Fruit fly (Drosophila melanogaster) whole organism, embryonic: ENCODE data around the gene ihog.
A peak's percentile ranks its signal among the peaks of the same experiment; 100 is the strongest.

Experiments used
- Atf3 ChIP-seq: fragments of 200-800 bp; sonication (Bioruptor generic); optimal IDR thresholded peaks from 3 replicates; lab custom pipeline; 2016; ENCODE audit warnings: missing biosample characterization, missing genetic modification characterization
- BEAF-32 ChIP-seq: fragments of 200-800 bp; sonication (Bioruptor generic); optimal IDR thresholded peaks from 3 replicates; lab custom pipeline; 2017; ENCODE audit warnings: missing biosample characterization, missing genetic modification characterization, mild to moderate bottlenecking, moderate library complexity, missing genetic modification reagents
- CG11456 ChIP-seq: fragments of 200-800 bp; sonication (Bioruptor generic); IDR thresholded peaks from 3 replicates; pipeline ENCODE4 v1.3.6; 2022; ENCODE audit warnings: missing biosample characterization, missing genetic modification characterization
- CG1233 ChIP-seq: fragments of 200-800 bp; sonication (Bioruptor generic); optimal IDR thresholded peaks from 4 replicates; lab custom pipeline; 2018; ENCODE audit warnings: missing biosample characterization, mild to moderate bottlenecking, missing genetic modification characterization
- CG12769 ChIP-seq: fragments of 200-800 bp; sonication (Bioruptor generic); optimal IDR thresholded peaks from 2 replicates; lab custom pipeline; 2019; ENCODE audit warnings: missing biosample characterization, mild to moderate bottlenecking, missing genetic modification characterization, moderate library complexity
- CG13123 ChIP-seq: fragments of 200-800 bp; sonication (Bioruptor generic); optimal IDR thresholded peaks from 2 replicates; lab custom pipeline; 2016; ENCODE audit warnings: missing biosample characterization, missing genetic modification characterization
- CG15011 ChIP-seq: fragments of 200-800 bp; sonication (Bioruptor generic); optimal IDR thresholded peaks from 3 replicates; lab custom pipeline; 2018; ENCODE audit warnings: missing biosample characterization, mild to moderate bottlenecking, missing genetic modification characterization
- CG15479 ChIP-seq: fragments of 200-800 bp; sonication (Bioruptor generic); optimal IDR thresholded peaks from 3 replicates; lab custom pipeline; 2019; ENCODE audit warnings: missing biosample characterization, mild to moderate bottlenecking, missing genetic modification characterization, moderate library complexity
- CG16863 ChIP-seq: fragments of 200-800 bp; sonication (Bioruptor generic); optimal IDR thresholded peaks from 3 replicates; lab custom pipeline; 2016; ENCODE audit warnings: missing biosample characterization, missing genetic modification characterization
- CG17359 ChIP-seq: fragments of 200-800 bp; sonication (Bioruptor generic); optimal IDR thresholded peaks from 3 replicates; lab custom pipeline; 2018; ENCODE audit warnings: missing biosample characterization, mild to moderate bottlenecking, missing genetic modification characterization, moderate library complexity
- CG17385 ChIP-seq: fragments of 200-800 bp; sonication (Bioruptor generic); optimal IDR thresholded peaks from 3 replicates; lab custom pipeline; 2018; ENCODE audit warnings: missing biosample characterization, mild to moderate bottlenecking, missing genetic modification characterization
- CG18262 ChIP-seq: fragments of 200-800 bp; optimal IDR thresholded peaks from 3 replicates; lab custom pipeline; 2019; ENCODE audit warnings: missing biosample characterization, mild to moderate bottlenecking, missing genetic modification characterization, moderate library complexity
- CG18599 ChIP-seq: fragments of 200-800 bp; sonication (Bioruptor generic); optimal IDR thresholded peaks from 3 replicates; lab custom pipeline; 2017; ENCODE audit warnings: missing biosample characterization, missing genetic modification characterization, mild to moderate bottlenecking, moderate library complexity, missing genetic modification reagents
- CG18764 ChIP-seq: fragments of 200-800 bp; sonication (Bioruptor generic); optimal IDR thresholded peaks from 3 replicates; lab custom pipeline; 2016; ENCODE audit warnings: missing biosample characterization, missing genetic modification characterization
- CG4360 ChIP-seq: fragments of 200-800 bp; sonication (Bioruptor generic); IDR thresholded peaks from 2 replicates; pipeline ENCODE4 v1.3.6; 2022; ENCODE audit warnings: missing biosample characterization, missing genetic modification characterization
- CG4404 ChIP-seq: fragments of 200-800 bp; sonication (Bioruptor generic); IDR thresholded peaks from 2 replicates; pipeline ENCODE4 v1.3.6; 2022; ENCODE audit warnings: missing biosample characterization, missing genetic modification characterization
- CG4707 ChIP-seq: fragments of 200-800 bp; sonication (Bioruptor generic); optimal IDR thresholded peaks from 2 replicates; lab custom pipeline; 2018; ENCODE audit warnings: missing biosample characterization, mild to moderate bottlenecking, missing genetic modification characterization, moderate library complexity
- CG6791 ChIP-seq: fragments of 200-800 bp; sonication (Bioruptor generic); IDR thresholded peaks from 3 replicates; pipeline ENCODE4 v1.3.6; 2022; ENCODE audit warnings: missing biosample characterization, missing genetic modification characterization; ENCODE audit not compliant: partially characterized antibody
- CG7357 ChIP-seq: fragments of 200-800 bp; sonication (Bioruptor generic); IDR thresholded peaks from 3 replicates; pipeline ENCODE4 v1.3.6; 2022; ENCODE audit warnings: missing biosample characterization, missing genetic modification characterization
- CG8388 ChIP-seq: fragments of 200-800 bp; sonication (Bioruptor generic); optimal IDR thresholded peaks from 2 replicates; lab custom pipeline; 2019; ENCODE audit warnings: missing biosample characterization, mild to moderate bottlenecking, missing genetic modification characterization, moderate library complexity
- CG8944 ChIP-seq: fragments of 200-800 bp; sonication (Bioruptor generic); optimal IDR thresholded peaks from 3 replicates; lab custom pipeline; 2016; ENCODE audit warnings: missing biosample characterization, missing genetic modification characterization
- D19A ChIP-seq: fragments of 200-800 bp; optimal IDR thresholded peaks from 3 replicates; lab custom pipeline; 2019; ENCODE audit warnings: missing biosample characterization, mild to moderate bottlenecking, missing genetic modification characterization, moderate library complexity
- Deaf1 ChIP-seq: fragments of 200-800 bp; optimal IDR thresholded peaks from 3 replicates; lab custom pipeline; 2019; ENCODE audit warnings: missing biosample characterization, mild to moderate bottlenecking, missing genetic modification characterization, moderate library complexity
- Gsc ChIP-seq: fragments of 200-800 bp; sonication (Bioruptor generic); IDR thresholded peaks from 2 replicates; pipeline ENCODE4 v1.3.6; 2022; ENCODE audit warnings: missing biosample characterization, missing genetic modification characterization
- HLHmδ ChIP-seq: fragments of 200-800 bp; sonication (Bioruptor generic); optimal IDR thresholded peaks from 2 replicates; lab custom pipeline; 2018; ENCODE audit warnings: missing biosample characterization, mild to moderate bottlenecking, missing genetic modification characterization, moderate library complexity
- HmgD ChIP-seq: fragments of 200-800 bp; sonication (Bioruptor generic); optimal IDR thresholded peaks from 3 replicates; lab custom pipeline; 2016; ENCODE audit warnings: missing biosample characterization, missing genetic modification characterization
- Hmr ChIP-seq: fragments of 200-800 bp; sonication (Bioruptor generic); optimal IDR thresholded peaks from 3 replicates; lab custom pipeline; 2017; ENCODE audit warnings: mild to moderate bottlenecking, missing biosample characterization, missing genetic modification reagents, missing genetic modification characterization
- Hr39 ChIP-seq: fragments of >200 bp; optimal IDR thresholded peaks from 2 replicates; lab custom pipeline; 2017
- Hr51 ChIP-seq, 2 experiments: fragments of 200-800 bp; sonication (Bioruptor generic); optimal IDR thresholded peaks; 2 replicates in 1 of 2; 3 replicates in 1 of 2; lab custom pipeline; 2016 to 2018; ENCODE audit warnings: missing biosample characterization in 2 of 2, missing genetic modification characterization in 2 of 2, mild to moderate bottlenecking in 1 of 2, moderate library complexity in 1 of 2
- Myb ChIP-seq: fragments of 200-800 bp; sonication (Bioruptor generic); optimal IDR thresholded peaks from 2 replicates; lab custom pipeline; 2016; ENCODE audit warnings: missing biosample characterization, missing genetic modification characterization
- Nf-YB ChIP-seq: fragments of 200-800 bp; sonication (Bioruptor generic); optimal IDR thresholded peaks from 3 replicates; lab custom pipeline; 2019; ENCODE audit warnings: missing biosample characterization, mild to moderate bottlenecking, missing genetic modification characterization, moderate library complexity
- Opbp ChIP-seq: fragments of 200-800 bp; sonication (Bioruptor generic); IDR thresholded peaks from 3 replicates; pipeline ENCODE4 v1.3.6; 2022; ENCODE audit warnings: missing biosample characterization, missing genetic modification characterization; ENCODE audit not compliant: partially characterized antibody
- Sox102F ChIP-seq: fragments of 200-800 bp; sonication (Bioruptor generic); optimal IDR thresholded peaks from 2 replicates; lab custom pipeline; 2018; ENCODE audit warnings: missing biosample characterization, mild to moderate bottlenecking, missing genetic modification characterization, moderate library complexity
- ato ChIP-seq: fragments of 200-800 bp; sonication (Bioruptor generic); IDR thresholded peaks from 2 replicates; pipeline ENCODE4 v1.3.6; 2022; ENCODE audit warnings: missing biosample characterization, missing genetic modification characterization; ENCODE audit not compliant: partially characterized antibody
- br ChIP-seq: fragments of >200 bp; optimal IDR thresholded peaks from 2 replicates; lab custom pipeline; 2017
- cas ChIP-seq: fragments of 200-800 bp; sonication (Bioruptor generic); IDR thresholded peaks from 2 replicates; pipeline ENCODE4 v1.3.6; 2022; ENCODE audit warnings: missing biosample characterization, missing genetic modification characterization
- cato ChIP-seq: fragments of 200-800 bp; sonication (Bioruptor generic); optimal IDR thresholded peaks from 2 replicates; lab custom pipeline; 2016; ENCODE audit warnings: missing biosample characterization, missing genetic modification characterization, borderline replicate concordance
- croc ChIP-seq: fragments of 200-800 bp; sonication (Bioruptor generic); conservative IDR thresholded peaks from 3 replicates; pipeline ENCODE4 v1.3.6; 2022; ENCODE audit warnings: missing biosample characterization, missing genetic modification characterization
- dimm ChIP-seq: fragments of 200-800 bp; sonication (Bioruptor generic); IDR thresholded peaks from 2 replicates; pipeline ENCODE4 v1.3.6; 2022; ENCODE audit warnings: missing biosample characterization, missing genetic modification characterization
- eyg ChIP-seq: fragments of 200-800 bp; sonication (Bioruptor generic); optimal IDR thresholded peaks from 3 replicates; lab custom pipeline; 2016; ENCODE audit warnings: missing biosample characterization, missing genetic modification characterization
- fru ChIP-seq: fragments of >200 bp; optimal IDR thresholded peaks from 2 replicates; lab custom pipeline; 2017
- ham ChIP-seq: fragments of 200-800 bp; sonication (Bioruptor generic); IDR thresholded peaks from 2 replicates; pipeline ENCODE4 v1.3.6; 2022; ENCODE audit warnings: missing biosample characterization, missing genetic modification characterization
- knrl ChIP-seq: fragments of 200-800 bp; sonication (Bioruptor generic); IDR thresholded peaks from 3 replicates; pipeline ENCODE4 v1.3.6; 2022; ENCODE audit warnings: missing biosample characterization, missing genetic modification characterization; ENCODE audit not compliant: partially characterized antibody
- lov ChIP-seq, 2 experiments: fragments of 200-800 bp in 1 of 2; fragments of >200 bp in 1 of 2; sonication (Bioruptor generic) in 1 of 2; IDR thresholded peaks in 1 of 2; optimal IDR thresholded peaks in 1 of 2; 2 replicates in 1 of 2; 3 replicates in 1 of 2; pipeline versions ENCODE4 v1.3.6 to Lab custom; 2017 to 2022; ENCODE audit warnings: missing biosample characterization in 1 of 2, missing genetic modification characterization in 1 of 2
- odd ChIP-seq: fragments of 200-800 bp; sonication (Bioruptor generic); optimal IDR thresholded peaks from 2 replicates; lab custom pipeline; 2017; ENCODE audit warnings: missing biosample characterization, mild to moderate bottlenecking, missing genetic modification characterization
- onecut ChIP-seq: fragments of 200-800 bp; sonication (Bioruptor generic); IDR thresholded peaks from 2 replicates; pipeline ENCODE4 v1.3.6; 2022; ENCODE audit warnings: missing biosample characterization, missing genetic modification characterization
- repo ChIP-seq: fragments of 200-800 bp; sonication (Bioruptor generic); optimal IDR thresholded peaks from 2 replicates; lab custom pipeline; 2016; ENCODE audit warnings: missing biosample characterization, missing genetic modification characterization
- sc ChIP-seq, 3 experiments: fragments of >200 bp in 2 of 3; fragments of 200-800 bp in 1 of 3; sonication (Bioruptor generic) in 1 of 3; optimal IDR thresholded peaks; 2 replicates in 2 of 3; 3 replicates in 1 of 3; lab custom pipeline; 2017; ENCODE audit warnings: mild to moderate bottlenecking in 1 of 3, missing biosample characterization in 1 of 3, missing genetic modification characterization in 1 of 3, missing genetic modification reagents in 1 of 3
- tin ChIP-seq: fragments of 200-800 bp; sonication (Bioruptor generic); optimal IDR thresholded peaks from 3 replicates; lab custom pipeline; 2016; ENCODE audit warnings: missing biosample characterization, missing genetic modification characterization
- trem ChIP-seq: fragments of 200-800 bp; optimal IDR thresholded peaks from 3 replicates; lab custom pipeline; 2019; ENCODE audit warnings: missing biosample characterization, mild to moderate bottlenecking, missing genetic modification characterization, moderate library complexity
- zfh1 ChIP-seq: fragments of 200-800 bp; sonication (Bioruptor generic); IDR thresholded peaks from 3 replicates; pipeline ENCODE4 v1.3.6; 2022; ENCODE audit warnings: missing biosample characterization, missing genetic modification characterization

Gene ihog

dm6 chr2L:6964022-6964434, 15.4 kb upstream of the ihog start, which contains the start of the genes sip2 and Coprox (continued):
- TF ChIP-seq croc (GFP tag; lab: Robert Waterston, UW): peak; percentile 44; the same call in 2 of the 3 replicates
- peak; percentile 35 for TF ChIP-seq BEAF-32
- TF ChIP-seq onecut (GFP tag; lab: Robert Waterston, UW): no peak
- TF ChIP-seq odd (GFP tag; lab: Kevin White, UChicago): no peak
- TF ChIP-seq CG18262 (tag; lab: Kevin White, UChicago): peak; percentile 82
- no peak for TF ChIP-seq Hr39 (lab: Kevin White, UChicago)
- peak; percentile 80 for TF ChIP-seq trem (tag; lab: Kevin White, UChicago)
- no peak for TF ChIP-seq Opbp (GFP tag; lab: Robert Waterston, UW)
- peak; percentile 70 for TF ChIP-seq Myb (GFP tag; lab: Kevin White, UChicago)
- TF ChIP-seq Atf3 (GFP tag; lab: Kevin White, UChicago): no peak
- TF ChIP-seq CG15011 (GFP tag; lab: Kevin White, UChicago): no peak
- TF ChIP-seq Sox102F (GFP tag; lab: Kevin White, UChicago): no peak
- TF ChIP-seq D19A (tag; lab: Kevin White, UChicago): peak; percentile 37
- no peak for TF ChIP-seq Hr51 (GFP tag; optimal IDR thresholded peaks at IDR 0.05; lab: Kevin White, UChicago)
- TF ChIP-seq CG13123 (GFP tag; lab: Kevin White, UChicago): peak; percentile 21
- TF ChIP-seq CG8944 (GFP tag; lab: Kevin White, UChicago): no peak
- no peak for TF ChIP-seq Hmr (GFP tag; lab: Kevin White, UChicago)
- TF ChIP-seq Deaf1: no peak
- TF ChIP-seq CG6791 (GFP tag; lab: Robert Waterston, UW): no peak
- peak; percentile 37 for TF ChIP-seq tin (GFP tag; lab: Kevin White, UChicago)
- TF ChIP-seq CG11456 (GFP tag; lab: Robert Waterston, UW): 0 out of 3 replicates have a peak, but pooled peaks have one; percentile 20
- no peak for TF ChIP-seq CG4707 (GFP tag; lab: Kevin White, UChicago)
- peak; percentile 19 for TF ChIP-seq CG18764
- TF ChIP-seq CG12769 (tag; lab: Kevin White, UChicago): no peak
- no peak for TF ChIP-seq HmgD (GFP tag; lab: Kevin White, UChicago)
- no peak for TF ChIP-seq CG4404 (GFP tag; lab: Robert Waterston, UW)
- TF ChIP-seq CG15479 (GFP tag; lab: Kevin White, UChicago): peak; percentile 1
- no peak for TF ChIP-seq CG16863 (GFP tag; lab: Kevin White, UChicago)
- no peak for TF ChIP-seq sc (optimal IDR thresholded peaks at IDR 0.05; lab: Kevin White, UChicago)
- no peak for TF ChIP-seq sc (GFP tag; optimal IDR thresholded peaks at IDR 0.05; lab: Kevin White, UChicago)
- no peak for TF ChIP-seq HLHmδ (GFP tag; lab: Kevin White, UChicago)
- TF ChIP-seq CG17359: peak; percentile 68
- TF ChIP-seq eyg: no peak
- no peak for TF ChIP-seq CG4360 (GFP tag; lab: Robert Waterston, UW)
- TF ChIP-seq knrl: no peak
- peak; percentile 62 for TF ChIP-seq CG17385 (GFP tag; lab: Kevin White, UChicago)
- peak; percentile 2 for TF ChIP-seq cato
- TF ChIP-seq zfh1 (GFP tag; lab: Robert Waterston, UW): no peak
- peak; percentile 75 for TF ChIP-seq CG18599 (GFP tag; lab: Kevin White, UChicago)
- peak; percentile 59 for TF ChIP-seq CG8388 (GFP tag; lab: Kevin White, UChicago)
- no peak for TF ChIP-seq br (lab: Kevin White, UChicago)
- no peak for TF ChIP-seq cas
- no peak for TF ChIP-seq CG7357
- TF ChIP-seq ham (GFP tag; lab: Robert Waterston, UW): no peak
- TF ChIP-seq ato (GFP tag; lab: Robert Waterston, UW): no peak
- TF ChIP-seq CG1233 (GFP tag; lab: Kevin White, UChicago): no peak
- no peak for TF ChIP-seq lov (optimal IDR thresholded peaks at IDR 0.05; lab: Kevin White, UChicago)
- no peak for TF ChIP-seq lov (GFP tag; IDR thresholded peaks at IDR 0.05; lab: Robert Waterston, UW)
- TF ChIP-seq Gsc: no peak
- peak; percentile 60 for TF ChIP-seq Nf-YB (GFP tag; lab: Kevin White, UChicago)
- no peak for TF ChIP-seq repo (GFP tag; lab: Kevin White, UChicago)
- no peak for TF ChIP-seq dimm (GFP tag; lab: Robert Waterston, UW)
- TF ChIP-seq fru (lab: Kevin White, UChicago): no peak
